Fruit fly (Drosophila melanogaster) Kc167 (cell line): Measurements from ENCODE around the gene Tim8.
A peak's percentile ranks its signal among the peaks of the same experiment; 100 is the strongest.

ENCODE experiments used
- Myc ChIP-seq: fragments of >200 bp; optimal IDR thresholded peaks from 2 replicates; lab custom pipeline; 2017; ENCODE audit warnings: missing external identifiers
- Sin3A ChIP-seq: fragments of >200 bp; optimal IDR thresholded peaks from 2 replicates; lab custom pipeline; 2018; ENCODE audit warnings: missing external identifiers
- h ChIP-seq: fragments of >200 bp; optimal IDR thresholded peaks from 3 replicates; lab custom pipeline; 2018; ENCODE audit warnings: missing external identifiers
- insv ChIP-seq: fragments of >200 bp; optimal IDR thresholded peaks from 3 replicates; lab custom pipeline; 2018; ENCODE audit warnings: missing external identifiers
- psq ChIP-seq: fragments of >200 bp; optimal IDR thresholded peaks from 2 replicates; lab custom pipeline; 2017; ENCODE audit warnings: missing external identifiers
- ttk ChIP-seq: sonication (Bioruptor generic); optimal IDR thresholded peaks from 2 replicates; lab custom pipeline; 2017; ENCODE audit warnings: missing external identifiers

Gene Tim8

DNA sequence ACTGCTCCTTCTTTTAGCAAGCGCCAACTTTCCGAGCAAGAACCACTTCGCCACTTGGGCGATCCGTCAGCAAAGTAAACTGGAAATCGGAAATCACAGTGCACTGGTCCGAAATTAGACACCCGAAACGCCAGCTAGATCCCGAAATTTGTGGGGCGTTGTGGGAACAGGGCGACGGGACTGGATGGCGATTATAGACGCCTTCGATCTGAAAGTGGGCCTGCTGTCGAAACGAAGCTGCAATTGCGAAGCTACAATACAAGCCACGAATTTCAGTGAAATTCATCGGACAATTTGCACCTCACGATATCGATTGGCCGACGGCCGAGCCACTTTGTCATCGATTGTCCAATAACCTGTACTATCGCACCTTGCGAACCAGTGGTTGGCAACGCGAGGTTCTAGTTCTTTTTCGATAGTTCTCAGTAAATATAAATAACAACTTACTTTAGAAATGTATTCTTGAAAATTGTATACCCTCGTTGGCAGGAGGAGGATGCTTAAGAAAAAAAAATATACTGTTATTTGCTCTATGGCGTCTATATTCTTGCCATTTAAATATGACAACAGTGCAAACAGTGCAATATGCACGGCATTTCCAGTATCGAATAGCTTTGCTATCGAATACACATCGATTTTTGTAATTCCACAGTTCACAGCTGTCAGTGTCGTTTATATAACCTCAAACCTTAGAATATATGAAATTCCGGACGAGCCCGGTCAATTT, at the start of gene Tim8, which contains the start of gene hop:
Gene Tim8 (plus strand): TSS at position 663 of the 727 bp plus-strand sequence.
Gene hop (minus strand): TSS at position 316 of the 727 bp plus-strand sequence.
- TF ChIP-seq Sin3A (lab: Kevin White, UChicago) = no peak
- peak; percentile 90 for TF ChIP-seq psq

DNA sequence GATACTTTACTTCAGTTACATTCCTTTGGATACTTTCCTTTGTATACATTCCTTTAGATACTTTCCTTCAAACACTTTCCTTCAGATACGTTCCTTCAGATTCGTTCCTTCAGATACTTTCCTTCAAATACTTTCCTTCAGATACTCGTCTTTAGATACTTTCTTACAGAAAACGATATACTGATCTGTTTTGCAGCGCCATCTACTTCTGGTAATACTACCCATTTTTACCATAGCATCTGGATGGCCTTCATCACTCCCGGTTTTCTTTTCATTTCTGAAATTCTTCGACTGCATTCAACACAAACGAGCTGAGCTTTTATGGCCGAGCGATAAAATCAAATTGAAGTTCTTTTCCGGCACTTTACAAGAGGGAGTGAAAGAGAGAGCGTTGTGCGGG, 48.3 kb upstream of the Tim8 start:
- no peak for TF ChIP-seq ttk (lab: Kevin White, UChicago)
- no peak for TF ChIP-seq Sin3A (lab: Kevin White, UChicago)
- no peak for TF ChIP-seq psq
- no peak for TF ChIP-seq h (lab: Kevin White, UChicago)
- TF ChIP-seq Myc (lab: Kevin White, UChicago) = no peak
- TF ChIP-seq insv (lab: Kevin White, UChicago) = no peak

DNA sequence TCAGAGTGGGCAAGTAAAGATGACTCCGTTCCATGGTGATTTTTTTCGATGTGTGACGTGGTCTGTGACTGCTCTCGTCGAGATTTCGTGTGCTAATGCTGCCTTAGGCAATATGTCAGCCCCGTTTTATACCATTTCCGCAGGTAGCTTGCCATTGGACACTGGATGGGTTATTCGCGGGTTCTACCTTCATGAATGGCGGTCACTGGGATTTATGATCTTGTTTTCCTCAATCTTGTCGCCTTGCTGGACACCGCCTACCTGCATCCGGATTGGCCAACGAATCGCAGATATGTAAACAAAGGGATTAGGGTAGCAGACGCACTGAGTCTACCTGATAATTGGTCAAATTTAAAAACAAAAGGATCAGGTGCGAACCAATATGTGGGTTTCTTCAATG, 46.0 kb upstream of the Tim8 start, which contains the start of gene sisA:
Gene sisA (minus strand): TSS at position 101 of the 400 bp plus-strand sequence.
- TF ChIP-seq ttk (lab: Kevin White, UChicago) (no peak), insv (lab: Kevin White, UChicago) (no peak)

DNA sequence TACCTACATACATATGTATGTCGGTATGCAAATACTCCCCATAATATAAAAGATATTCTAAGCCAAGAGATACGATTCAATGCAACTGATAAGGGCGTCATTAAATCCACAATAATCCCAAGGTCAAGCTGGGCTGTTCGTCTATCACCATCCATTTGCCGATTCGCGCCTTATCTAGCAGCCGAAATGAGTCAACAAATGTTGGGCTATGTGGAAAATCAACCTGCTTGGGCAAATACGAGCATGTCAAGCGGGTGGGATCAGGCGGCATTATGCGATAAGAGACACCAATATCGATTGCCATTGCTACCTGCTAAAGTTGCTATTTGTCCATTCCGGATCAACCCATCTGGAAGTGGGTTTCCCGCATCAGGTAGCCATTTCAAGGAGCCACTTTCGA, 45.6 kb upstream of the Tim8 start:
- TF ChIP-seq h (lab: Kevin White, UChicago) (no peak), Sin3A (lab: Kevin White, UChicago) (no peak), Myc (lab: Kevin White, UChicago) (no peak)

DNA sequence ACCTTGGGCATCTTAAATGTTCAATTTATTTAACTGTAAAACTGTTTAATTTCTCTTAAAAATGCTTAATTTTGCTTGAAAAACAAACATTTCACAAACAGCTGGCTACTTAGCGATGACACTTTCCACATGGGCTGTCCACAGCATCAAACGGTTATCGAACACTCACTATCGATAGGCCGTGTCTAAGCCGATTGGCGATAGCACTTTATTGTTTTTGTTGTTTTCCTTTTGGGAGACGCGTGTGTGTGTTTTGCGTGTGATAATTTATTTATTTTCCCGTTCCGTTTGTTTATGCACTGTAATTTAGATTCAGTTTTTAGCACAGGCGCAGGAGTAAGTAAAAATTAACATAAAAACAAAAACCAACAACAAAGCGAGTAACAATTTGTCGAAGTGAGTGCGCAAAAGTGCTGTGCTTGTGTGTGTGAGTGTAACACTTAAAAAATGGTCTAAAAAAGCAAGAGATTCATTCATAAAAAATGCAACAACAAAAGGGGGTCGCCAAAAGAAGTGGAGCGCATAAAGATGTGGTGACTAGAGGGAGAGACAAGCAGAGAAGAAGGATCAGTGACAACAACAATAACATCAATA, 43.0 kb upstream of the Tim8 start, which contains the start of gene Gapvd1:
Gene Gapvd1 (plus strand): TSS at position 211 of the 594 bp plus-strand sequence.
- TF ChIP-seq ttk (lab: Kevin White, UChicago) (no peak), psq (no peak), Sin3A (lab: Kevin White, UChicago) (no peak)

DNA sequence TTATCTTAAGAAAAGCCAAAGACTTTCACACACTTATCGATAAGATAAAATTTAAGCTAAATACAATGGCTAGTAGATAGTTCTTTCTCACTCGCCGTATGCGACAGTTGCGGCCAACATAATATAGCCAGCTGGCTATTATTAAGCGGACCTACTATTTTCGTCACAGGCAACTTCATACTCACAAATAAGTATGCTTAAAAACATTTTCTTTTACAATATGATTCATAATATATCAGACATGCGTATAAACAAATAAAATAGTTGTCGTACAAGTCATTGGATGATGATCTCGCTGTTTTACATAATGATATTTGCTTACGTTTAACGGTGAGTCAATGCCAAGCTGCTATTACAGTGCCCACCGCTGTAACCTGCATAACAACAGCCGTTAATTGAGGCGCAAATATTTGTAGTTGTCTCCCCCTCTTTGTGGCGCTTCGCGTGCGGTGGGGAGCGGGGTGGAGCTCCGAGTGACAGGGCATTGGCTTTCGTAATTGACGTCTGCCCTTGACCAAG, 42.0 kb upstream of the Tim8 start:
- TF ChIP-seq insv (lab: Kevin White, UChicago) (no peak), Myc (lab: Kevin White, UChicago) (no peak), ttk (lab: Kevin White, UChicago) (no peak), psq (no peak)

DNA sequence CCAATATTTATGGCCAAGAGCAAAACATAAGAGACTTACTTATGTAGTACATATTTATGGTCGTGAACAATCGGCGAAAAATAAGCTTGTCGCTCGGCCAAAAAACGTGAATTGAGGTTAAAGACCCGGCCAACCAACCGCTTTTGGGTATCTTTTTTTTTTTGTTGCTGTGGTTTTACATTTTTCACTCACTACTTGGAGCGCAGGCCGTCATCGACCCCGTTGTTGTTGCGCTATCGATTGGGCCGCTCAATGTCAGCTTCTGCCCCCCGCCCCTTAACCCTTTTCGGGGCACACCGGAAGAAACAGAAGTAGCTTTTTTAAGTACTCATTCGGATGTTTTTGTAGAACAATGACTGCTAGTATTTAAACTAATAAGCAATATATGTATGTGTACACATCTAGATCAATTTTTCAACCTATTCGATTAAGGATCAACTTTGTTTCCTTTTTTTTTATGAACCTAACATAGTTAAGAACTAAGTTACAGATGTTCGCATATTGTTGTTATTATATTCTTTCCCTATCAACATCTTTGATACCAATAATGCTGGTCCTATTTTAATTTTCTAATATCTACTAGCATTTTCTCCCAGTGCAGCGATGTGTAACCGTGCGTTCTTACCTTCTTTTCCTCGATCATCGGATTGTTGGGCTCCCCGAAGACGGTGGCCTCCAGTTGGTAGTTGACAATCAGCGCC, 30.0 kb upstream of the Tim8 start:
- no peak for TF ChIP-seq h (lab: Kevin White, UChicago)
- no peak for TF ChIP-seq insv (lab: Kevin White, UChicago)
- TF ChIP-seq Sin3A (lab: Kevin White, UChicago) = no peak
- no peak for TF ChIP-seq Myc (lab: Kevin White, UChicago)
- no peak for TF ChIP-seq psq
- TF ChIP-seq ttk (lab: Kevin White, UChicago) = no peak

DNA sequence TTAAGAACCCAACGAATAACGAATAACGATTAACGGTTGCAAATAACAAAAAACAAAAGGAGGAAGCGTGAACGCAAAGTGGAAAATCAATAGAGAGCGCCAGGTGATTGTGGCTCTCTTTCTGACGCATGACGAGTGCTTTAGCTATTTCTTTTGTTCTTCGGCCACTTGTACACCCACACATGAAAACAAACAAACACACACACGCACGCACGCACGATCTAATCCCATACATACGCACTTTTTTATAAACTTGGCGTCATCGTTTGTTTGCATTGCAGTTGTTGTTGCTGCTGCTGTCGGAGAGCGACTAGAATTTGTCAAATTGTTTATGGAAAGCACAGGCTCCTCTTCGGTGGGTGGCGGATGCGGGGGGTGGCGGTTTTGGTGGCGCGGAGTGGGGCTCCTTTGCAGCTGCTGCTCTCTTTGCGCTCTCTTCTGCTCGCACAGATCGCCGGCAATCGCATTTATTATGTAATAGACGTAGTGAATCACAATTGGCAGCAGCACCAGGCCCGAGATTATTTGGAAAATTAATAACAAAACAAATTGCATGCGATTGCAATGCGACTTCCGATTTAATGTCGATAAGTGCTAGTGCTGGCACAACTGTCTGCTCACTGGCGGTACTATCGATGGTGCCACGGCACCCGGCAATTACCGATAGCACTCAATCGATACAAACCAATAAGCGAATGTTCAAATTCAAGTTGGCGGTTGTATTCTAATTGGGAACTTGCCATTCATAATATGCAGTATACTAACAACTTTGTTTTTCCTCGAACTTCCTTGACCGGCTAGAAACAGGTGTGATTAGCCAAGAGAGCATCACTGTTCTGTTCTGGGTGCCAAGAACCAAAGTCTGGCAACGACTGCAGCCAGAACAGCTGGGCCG, 29.0 kb upstream of the Tim8 start:
- TF ChIP-seq ttk (lab: Kevin White, UChicago) (no peak), h (lab: Kevin White, UChicago) (no peak), Sin3A (lab: Kevin White, UChicago) (no peak), Myc (lab: Kevin White, UChicago) (no peak), insv (lab: Kevin White, UChicago) (no peak), psq (no peak)

DNA sequence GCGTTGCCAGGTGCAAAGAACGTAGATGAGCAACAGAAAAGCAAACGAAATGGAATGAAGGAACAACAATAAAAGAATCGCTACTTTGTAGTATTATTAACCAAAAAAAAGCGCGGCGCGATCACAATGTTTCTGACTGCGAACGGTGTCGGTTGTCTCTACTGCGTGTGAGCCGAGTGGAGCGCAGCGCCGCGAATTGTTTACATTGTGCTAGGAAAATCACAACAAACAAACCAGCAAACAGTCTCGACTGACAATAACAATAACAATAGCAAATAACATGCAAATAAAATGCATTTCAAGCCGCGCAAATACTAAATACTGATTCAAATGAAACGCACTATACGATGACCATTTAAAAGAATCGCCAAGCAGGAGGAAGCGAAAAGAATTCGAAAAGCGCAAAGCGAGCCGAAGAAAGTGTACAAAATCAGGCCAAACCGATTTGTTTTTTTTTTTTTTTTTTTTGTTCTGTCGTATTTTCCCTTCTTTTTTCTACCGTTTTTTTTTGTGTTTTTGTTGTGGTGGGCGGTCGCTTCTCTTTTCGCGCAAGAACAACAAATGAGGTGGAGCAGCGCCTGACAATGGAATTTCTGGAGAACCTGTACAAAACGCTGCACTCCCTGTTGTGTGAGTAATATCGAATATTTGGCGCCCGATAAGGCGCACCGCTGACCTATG, 28.2 kb upstream of the Tim8 start, which contains the start of the genes CG34348 and Kap3:
Gene CG34348 (plus strand): TSS at position 6 of the 681 bp plus-strand sequence.
Gene Kap3 (minus strand): TSS at position 217 of the 681 bp plus-strand sequence.
- no peak for TF ChIP-seq psq
- no peak for TF ChIP-seq h (lab: Kevin White, UChicago)
- TF ChIP-seq Myc (lab: Kevin White, UChicago) = no peak
- TF ChIP-seq ttk (lab: Kevin White, UChicago) = no peak
- TF ChIP-seq insv (lab: Kevin White, UChicago) = no peak
- no peak for TF ChIP-seq Sin3A (lab: Kevin White, UChicago)

DNA sequence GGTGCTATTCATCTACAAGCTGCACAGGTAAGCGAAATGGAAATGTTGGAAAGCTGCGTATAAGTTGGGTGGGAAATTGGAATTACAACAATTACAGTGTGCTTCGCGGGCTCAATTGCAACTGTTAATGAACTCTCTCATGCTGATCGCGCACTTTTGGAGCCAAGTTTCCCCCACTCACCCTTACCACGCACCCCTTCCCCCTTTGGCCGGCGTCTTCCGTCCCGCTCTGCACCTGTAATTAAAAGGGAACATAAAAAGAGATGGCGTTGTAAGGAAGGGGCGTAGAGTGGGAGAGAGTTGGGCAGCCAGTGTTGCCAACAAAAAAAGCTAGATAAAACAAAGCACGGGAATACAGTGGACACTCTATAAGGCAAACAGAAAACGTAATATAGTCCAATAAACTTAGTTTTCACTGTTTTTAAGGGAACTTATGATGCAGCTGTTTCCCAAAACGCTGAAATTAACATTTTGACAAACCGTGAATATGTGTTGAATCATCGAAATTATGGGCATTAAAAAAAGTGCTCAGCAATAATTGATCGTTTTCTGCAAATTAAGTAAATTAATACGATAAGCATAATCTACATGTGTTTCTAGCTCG, 27.4 kb upstream of the Tim8 start:
- TF ChIP-seq Myc (lab: Kevin White, UChicago) (no peak), ttk (lab: Kevin White, UChicago) (no peak), h (lab: Kevin White, UChicago) (no peak), psq (no peak), Sin3A (lab: Kevin White, UChicago) (no peak), insv (lab: Kevin White, UChicago) (no peak)
